Worm (Caenorhabditis elegans): ENCODE data around the gene moc-2.

The moc-2 gene

DNA sequence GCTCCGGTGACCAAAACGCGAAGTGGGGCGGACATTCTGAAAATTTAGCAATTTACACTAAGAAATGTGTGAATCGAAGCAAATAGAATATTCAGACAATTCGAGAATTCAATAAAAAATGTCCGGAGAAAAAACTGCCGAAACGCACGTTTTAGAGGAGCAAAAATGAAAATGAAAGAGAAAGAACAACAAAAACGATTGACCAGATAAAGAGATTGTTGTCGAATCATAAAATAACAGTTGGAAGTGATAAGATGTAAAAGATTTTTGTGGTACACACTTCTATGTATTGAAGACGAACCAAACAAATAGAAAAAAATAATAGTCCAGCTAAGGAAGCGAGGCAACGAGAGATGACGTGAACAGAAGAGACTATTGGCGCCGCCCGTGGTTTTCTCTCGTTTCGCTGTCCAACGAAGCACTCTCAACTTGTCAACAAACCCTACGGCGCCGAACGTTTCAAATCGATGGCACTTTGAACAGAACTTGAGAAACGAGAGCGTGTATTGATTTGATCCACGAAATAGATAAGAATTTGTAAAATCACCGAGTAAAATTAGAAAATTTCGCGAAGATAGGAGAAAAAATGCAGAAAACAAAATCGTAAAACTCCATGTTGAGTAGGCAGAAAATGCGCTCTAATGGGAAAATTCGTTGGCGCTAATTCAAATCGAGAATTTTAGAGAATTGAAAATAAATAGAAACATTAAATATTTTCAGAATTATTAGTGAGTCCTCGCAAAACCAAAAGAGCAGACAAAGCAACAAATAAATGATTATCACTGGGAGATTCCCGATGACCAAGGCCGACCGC, 12.7 kb upstream of the moc-2 start, which contains the start of gene mdh-1:
TSS of gene mdh-1 (minus strand) at position 36 of the 814 bp plus-strand sequence.
- TF ChIP-seq hmg-4 (GFP tag; optimal IDR thresholded peaks at IDR 0.05) (no peak), B0310.2 (tag; optimal IDR thresholded peaks at IDR 0.05) (no peak), ama-1 (optimal IDR thresholded peaks at IDR 0.05) (no peak), pes-1 (GFP tag; IDR thresholded peaks at IDR 0.05) (no peak), scrt-1 (GFP tag; IDR thresholded peaks at IDR 0.05) (no peak), tbx-11 (GFP tag; IDR thresholded peaks at IDR 0.05) (no peak), flt-1 (GFP tag; IDR thresholded peaks at IDR 0.05) (no peak), ceh-36 (tag; optimal IDR thresholded peaks at IDR 0.05) (no peak), hmbx-1 (tag; optimal IDR thresholded peaks at IDR 0.05) (no peak), hnd-1 (tag; optimal IDR thresholded peaks at IDR 0.05) (no peak), F13C5.2 (tag; optimal IDR thresholded peaks at IDR 0.05) (no peak), tbx-37 (GFP tag; conservative IDR thresholded peaks at IDR 0.05) (no peak), ceh-13 (GFP tag; optimal IDR thresholded peaks at IDR 0.05) (no peak), aly-1 (tag; optimal IDR thresholded peaks at IDR 0.05) (no peak)

DNA sequence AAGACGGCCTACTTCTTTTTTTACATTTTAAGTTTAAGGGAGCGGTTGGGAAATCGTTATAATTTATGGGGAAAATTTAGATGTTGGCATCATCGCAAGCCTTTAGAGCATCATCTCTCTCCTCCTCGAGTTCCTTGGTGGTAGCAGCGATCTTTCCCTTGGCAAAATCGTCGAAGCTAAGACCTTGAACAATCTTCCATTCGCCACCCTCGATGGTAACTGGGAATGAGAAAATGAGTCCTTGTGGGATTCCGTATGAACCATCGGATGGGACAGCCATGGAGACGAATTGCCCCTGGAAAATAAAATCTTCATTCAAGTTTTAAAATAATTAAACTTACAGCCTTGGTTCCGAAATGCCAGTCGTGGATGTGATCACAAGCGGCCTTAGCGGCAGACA, 11.4 kb upstream of the moc-2 start:
- no peak for TF ChIP-seq hmbx-1 (tag; optimal IDR thresholded peaks at IDR 0.05)
- no peak for TF ChIP-seq flt-1 (GFP tag; IDR thresholded peaks at IDR 0.05)
- TF ChIP-seq tbx-11 (GFP tag; IDR thresholded peaks at IDR 0.05), result no peak
- TF ChIP-seq sea-1 (GFP tag; conservative IDR thresholded peaks at IDR 0.05), result no peak
- TF ChIP-seq scrt-1 (GFP tag; IDR thresholded peaks at IDR 0.05), result no peak
- TF ChIP-seq ama-1 (optimal IDR thresholded peaks at IDR 0.05), result no peak
- no peak for TF ChIP-seq tbx-37 (GFP tag; conservative IDR thresholded peaks at IDR 0.05)
- no peak for TF ChIP-seq F13C5.2 (tag; optimal IDR thresholded peaks at IDR 0.05)
- TF ChIP-seq ets-7 (tag; optimal IDR thresholded peaks at IDR 0.05), result no peak
- no peak for TF ChIP-seq B0310.2 (tag; optimal IDR thresholded peaks at IDR 0.05)
- TF ChIP-seq aly-1 (tag; optimal IDR thresholded peaks at IDR 0.05), result no peak
- TF ChIP-seq ceh-36 (tag; optimal IDR thresholded peaks at IDR 0.05), result no peak
- TF ChIP-seq pes-1 (GFP tag; IDR thresholded peaks at IDR 0.05), result no peak
- no peak for TF ChIP-seq hmg-4 (GFP tag; optimal IDR thresholded peaks at IDR 0.05)
- no peak for TF ChIP-seq hnd-1 (tag; optimal IDR thresholded peaks at IDR 0.05)
- TF ChIP-seq ceh-13 (GFP tag; optimal IDR thresholded peaks at IDR 0.05), result no peak
- no peak for TF ChIP-seq tra-4 (tag; optimal IDR thresholded peaks at IDR 0.05)

DNA sequence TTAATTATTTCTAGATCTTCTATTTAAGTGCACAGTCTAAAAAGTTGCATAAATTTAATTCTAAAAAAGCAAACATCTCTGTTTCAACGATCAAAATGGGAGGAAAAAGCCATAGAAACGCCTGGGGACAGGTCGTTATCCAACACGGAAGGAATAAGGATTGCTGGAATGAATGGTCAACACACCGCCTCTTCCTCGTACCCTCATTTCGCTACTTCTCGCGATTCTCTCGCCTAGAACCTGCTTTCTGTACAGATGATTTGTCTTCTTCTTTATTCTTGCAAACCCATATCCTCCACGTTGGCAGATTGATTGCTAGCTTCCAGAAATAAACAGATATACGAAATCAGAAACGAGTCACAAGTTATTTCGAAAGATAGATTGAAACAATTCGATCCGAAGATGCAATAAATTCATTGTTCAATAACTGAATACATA, 10.9 kb upstream of the moc-2 start, which contains the start of gene dpy-11:
TSS of gene dpy-11 (minus strand) at position 354 of the 438 bp plus-strand sequence.
- no peak for TF ChIP-seq B0310.2 (tag; optimal IDR thresholded peaks at IDR 0.05)
- TF ChIP-seq hnd-1 (tag; optimal IDR thresholded peaks at IDR 0.05), result no peak
- no peak for TF ChIP-seq flt-1 (GFP tag; IDR thresholded peaks at IDR 0.05)
- no peak for TF ChIP-seq hmg-4 (GFP tag; optimal IDR thresholded peaks at IDR 0.05)
- TF ChIP-seq ceh-36 (tag; optimal IDR thresholded peaks at IDR 0.05), result no peak
- TF ChIP-seq scrt-1 (GFP tag; IDR thresholded peaks at IDR 0.05), result no peak
- no peak for TF ChIP-seq tra-4 (tag; optimal IDR thresholded peaks at IDR 0.05)
- TF ChIP-seq tbx-11 (GFP tag; IDR thresholded peaks at IDR 0.05), result no peak
- TF ChIP-seq ets-7 (tag; optimal IDR thresholded peaks at IDR 0.05), result no peak
- TF ChIP-seq tbx-37 (GFP tag; conservative IDR thresholded peaks at IDR 0.05), result no peak
- TF ChIP-seq aly-1 (tag; optimal IDR thresholded peaks at IDR 0.05), result no peak
- TF ChIP-seq ceh-13 (GFP tag; optimal IDR thresholded peaks at IDR 0.05), result no peak
- TF ChIP-seq F13C5.2 (tag; optimal IDR thresholded peaks at IDR 0.05), result no peak

DNA sequence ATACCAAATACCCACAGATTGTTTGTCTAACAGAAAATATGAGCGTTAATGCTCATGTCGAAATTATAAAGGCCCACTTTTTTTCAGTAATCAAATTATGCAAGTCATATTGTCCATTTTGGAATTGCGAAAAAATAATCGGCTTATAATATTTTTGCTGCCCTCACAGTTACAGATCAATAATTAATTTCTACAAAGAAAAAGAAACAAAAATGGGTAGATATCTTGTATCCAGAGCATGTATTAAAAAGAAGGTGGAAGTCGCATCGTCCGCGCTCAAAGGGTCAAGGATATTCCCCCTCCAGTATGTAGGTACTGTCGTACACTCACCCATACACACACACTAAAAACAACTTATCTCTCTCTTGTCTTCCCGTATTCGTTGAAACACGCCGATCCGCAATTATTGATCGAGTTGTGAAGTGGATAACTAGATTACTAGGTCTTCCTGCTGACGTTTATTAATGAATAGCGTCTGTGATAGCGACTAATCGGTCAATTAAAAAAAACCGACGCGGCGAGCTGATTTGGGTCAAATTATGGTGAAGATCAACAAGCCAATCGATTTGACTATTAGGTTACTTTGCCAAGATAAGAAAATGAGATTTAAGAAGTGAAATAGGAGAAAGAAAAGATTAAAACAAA, 9.9 kb upstream of the moc-2 start:
- TF ChIP-seq ceh-13 (GFP tag; optimal IDR thresholded peaks at IDR 0.05) (no peak), hmg-4 (GFP tag; optimal IDR thresholded peaks at IDR 0.05) (no peak), tra-4 (tag; optimal IDR thresholded peaks at IDR 0.05) (no peak)

DNA sequence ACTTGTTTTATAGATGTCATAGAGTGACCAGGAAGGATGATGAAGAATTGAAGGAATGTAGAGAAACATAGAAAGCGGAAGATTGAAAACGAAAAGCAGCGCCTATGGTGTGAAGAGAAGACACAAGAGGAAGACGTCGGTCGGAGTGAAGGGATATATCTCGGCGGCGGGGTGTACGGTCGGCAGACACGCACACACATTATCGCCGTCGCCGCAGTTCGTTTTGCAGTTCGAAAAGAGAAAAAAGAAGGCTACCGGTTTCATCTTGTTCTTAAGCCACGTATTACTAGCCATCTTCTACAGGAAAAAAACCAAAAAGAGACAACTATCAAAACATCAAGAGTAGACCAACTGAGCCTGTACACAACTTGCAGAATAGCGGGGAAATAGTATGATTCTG, 9.4 kb upstream of the moc-2 start:
- TF ChIP-seq pes-1 (GFP tag; IDR thresholded peaks at IDR 0.05) (0 out of 2 replicates have a peak, but pooled peaks have one; percentile 44), hmg-4 (GFP tag; optimal IDR thresholded peaks at IDR 0.05) (peak; percentile 27), scrt-1 (GFP tag; IDR thresholded peaks at IDR 0.05) (no peak)

DNA sequence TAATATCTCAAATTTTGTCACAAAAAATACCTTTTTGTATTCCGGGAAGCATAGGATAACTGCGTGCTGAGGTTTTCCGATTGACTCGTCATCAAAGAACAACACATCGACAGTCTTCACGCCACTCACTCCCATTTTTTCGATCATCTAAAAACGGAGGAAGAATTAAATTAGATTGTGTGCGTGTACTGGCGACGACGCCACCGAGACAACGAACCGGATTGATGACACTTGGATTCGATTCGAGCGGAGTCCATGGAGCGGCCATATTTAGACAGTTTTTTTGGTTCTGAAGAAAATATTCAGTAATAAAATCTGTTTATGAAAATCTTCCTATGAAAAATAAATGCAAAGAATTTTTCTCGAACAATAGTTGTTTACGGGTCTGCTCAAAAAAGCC, 7.1 kb upstream of the moc-2 start, which contains the start of gene ubh-1:
TSS of gene ubh-1 (minus strand) at position 289 of the 400 bp plus-strand sequence.
- TF ChIP-seq B0310.2 (tag; optimal IDR thresholded peaks at IDR 0.05), result no peak
- TF ChIP-seq ama-1 (optimal IDR thresholded peaks at IDR 0.05), result no peak
- TF ChIP-seq ets-7 (tag; optimal IDR thresholded peaks at IDR 0.05), result no peak
- TF ChIP-seq hmbx-1 (tag; optimal IDR thresholded peaks at IDR 0.05), result no peak
- TF ChIP-seq scrt-1 (GFP tag; IDR thresholded peaks at IDR 0.05), result no peak
- TF ChIP-seq ceh-13 (GFP tag; optimal IDR thresholded peaks at IDR 0.05), result no peak
- TF ChIP-seq flt-1 (GFP tag; IDR thresholded peaks at IDR 0.05), result no peak
- no peak for TF ChIP-seq ceh-36 (tag; optimal IDR thresholded peaks at IDR 0.05)
- TF ChIP-seq hnd-1 (tag; optimal IDR thresholded peaks at IDR 0.05), result no peak
- TF ChIP-seq tbx-11 (GFP tag; IDR thresholded peaks at IDR 0.05), result no peak
- TF ChIP-seq F13C5.2 (tag; optimal IDR thresholded peaks at IDR 0.05), result no peak
- no peak for TF ChIP-seq pes-1 (GFP tag; IDR thresholded peaks at IDR 0.05)
- no peak for TF ChIP-seq aly-1 (tag; optimal IDR thresholded peaks at IDR 0.05)
- TF ChIP-seq sea-1 (GFP tag; conservative IDR thresholded peaks at IDR 0.05), result no peak
- no peak for TF ChIP-seq tra-4 (tag; optimal IDR thresholded peaks at IDR 0.05)
- TF ChIP-seq tbx-37 (GFP tag; conservative IDR thresholded peaks at IDR 0.05), result no peak

DNA sequence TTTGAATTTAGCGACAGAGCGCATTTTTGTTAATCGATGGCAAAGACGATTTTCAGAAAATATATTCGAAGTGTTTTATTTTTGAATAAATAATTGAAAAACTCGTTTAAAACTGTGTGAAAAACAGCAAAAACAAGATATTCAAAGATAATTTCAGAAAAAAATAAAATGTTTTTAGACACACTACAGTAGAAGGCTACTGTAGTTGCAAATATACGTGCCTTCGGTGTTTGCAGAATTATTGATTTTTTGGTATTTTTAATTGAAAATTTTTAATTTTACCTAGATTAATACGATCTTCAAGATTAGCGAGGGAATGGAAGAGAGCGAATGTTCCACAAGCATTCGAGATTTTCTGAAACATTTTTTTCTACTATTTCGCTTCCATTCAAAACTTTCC, 6.6 kb upstream of the moc-2 start:
- no peak for TF ChIP-seq hmbx-1 (tag; optimal IDR thresholded peaks at IDR 0.05)

Data from whole organism, early embryonic.